Worm (Caenorhabditis elegans) whole organism, late embryonic: ENCODE data around the gene nhr-5.

ENCODE experiments used
- C38D4.7 ChIP-seq: fragments of 200-800 bp; sonication (Bioruptor generic); optimal IDR thresholded peaks from 2 replicates; lab custom pipeline; 2018; ENCODE audit warnings: mild to moderate bottlenecking, missing genetic modification characterization, moderate library complexity, missing compliant biosample characterization
- F13H6.1 ChIP-seq: sonication (generic microtip); optimal IDR thresholded peaks from 2 replicates; lab custom pipeline; 2016; ENCODE audit warnings: missing genetic modification characterization, missing compliant biosample characterization
- K02D7.2 ChIP-seq: sonication (generic microtip); optimal IDR thresholded peaks from 2 replicates; lab custom pipeline; 2017; ENCODE audit warnings: mild to moderate bottlenecking, missing genetic modification characterization, missing compliant biosample characterization
- K09A11.1 ChIP-seq: sonication (generic microtip); optimal IDR thresholded peaks from 2 replicates; lab custom pipeline; 2017; ENCODE audit warnings: antibody characterized with exemption, mild to moderate bottlenecking, missing genetic modification characterization, missing compliant biosample characterization; ENCODE audit not compliant: insufficient read depth
- ama-1 ChIP-seq: fragments of 150-350 bp; optimal IDR thresholded peaks from 2 replicates; lab custom pipeline; 2014
- ceh-19 ChIP-seq: fragments of 200-800 bp; sonication (Bioruptor generic); optimal IDR thresholded peaks from 2 replicates; lab custom pipeline; 2018; ENCODE audit warnings: mild to moderate bottlenecking, missing genetic modification characterization, missing compliant biosample characterization
- ceh-30 ChIP-seq: fragments of 150-350 bp; optimal IDR thresholded peaks from 2 replicates; lab custom pipeline; 2014; ENCODE audit warnings: missing biosample characterization, missing genetic modification characterization
- ceh-34 ChIP-seq: sonication (generic microtip); optimal IDR thresholded peaks from 2 replicates; lab custom pipeline; 2016; ENCODE audit warnings: mild to moderate bottlenecking, missing genetic modification characterization, missing compliant biosample characterization
- ceh-6 ChIP-seq: fragments of 200-800 bp; sonication (Bioruptor generic); optimal IDR thresholded peaks from 2 replicates; lab custom pipeline; 2018; ENCODE audit warnings: mild to moderate bottlenecking, missing genetic modification characterization, missing compliant biosample characterization
- ceh-9 ChIP-seq: sonication (generic microtip); optimal IDR thresholded peaks from 2 replicates; lab custom pipeline; 2016; ENCODE audit warnings: mild to moderate bottlenecking, missing genetic modification characterization, inconsistent platforms, missing compliant biosample characterization
- che-1 ChIP-seq: sonication (generic microtip); optimal IDR thresholded peaks from 2 replicates; lab custom pipeline; 2016; ENCODE audit warnings: mild to moderate bottlenecking, missing genetic modification characterization, missing compliant biosample characterization
- dmd-4 ChIP-seq: sonication (generic microtip); optimal IDR thresholded peaks from 2 replicates; lab custom pipeline; 2016; ENCODE audit warnings: borderline replicate concordance, missing genetic modification characterization, missing compliant biosample characterization
- elt-2 ChIP-seq: sonication (generic microtip); optimal IDR thresholded peaks from 2 replicates; lab custom pipeline; 2016; ENCODE audit warnings: missing genetic modification reagents, missing genetic modification characterization, missing compliant biosample characterization
- elt-4 ChIP-seq: sonication (generic microtip); optimal IDR thresholded peaks from 2 replicates; lab custom pipeline; 2016; ENCODE audit warnings: missing genetic modification characterization, missing compliant biosample characterization
- ets-4 ChIP-seq: sonication (generic microtip); optimal IDR thresholded peaks from 2 replicates; lab custom pipeline; 2016; ENCODE audit warnings: missing genetic modification characterization, missing compliant biosample characterization
- eyg-1 ChIP-seq: sonication (generic microtip); optimal IDR thresholded peaks from 2 replicates; lab custom pipeline; 2016; ENCODE audit warnings: missing genotype, missing genetic modification characterization, missing compliant biosample characterization
- hlh-30 ChIP-seq: sonication (generic microtip); optimal IDR thresholded peaks from 2 replicates; lab custom pipeline; 2017; ENCODE audit warnings: antibody characterized with exemption, missing genetic modification characterization, missing compliant biosample characterization; ENCODE audit not compliant: insufficient read depth
- hlh-6 ChIP-seq: sonication (generic microtip); optimal IDR thresholded peaks from 2 replicates; lab custom pipeline; 2016; ENCODE audit warnings: missing genotype, missing genetic modification characterization, missing compliant biosample characterization
- hlh-8 ChIP-seq: sonication (generic microtip); optimal IDR thresholded peaks from 2 replicates; lab custom pipeline; 2016; ENCODE audit warnings: missing genotype, missing genetic modification characterization, missing compliant biosample characterization
- madf-2 ChIP-seq: sonication (generic microtip); optimal IDR thresholded peaks from 2 replicates; lab custom pipeline; 2017; ENCODE audit warnings: missing genetic modification characterization, missing compliant biosample characterization
- nhr-232 ChIP-seq: sonication (generic microtip); optimal IDR thresholded peaks from 2 replicates; lab custom pipeline; 2016; ENCODE audit warnings: missing genetic modification characterization, missing compliant biosample characterization
- npax-4 ChIP-seq: sonication (generic microtip); optimal IDR thresholded peaks from 2 replicates; lab custom pipeline; 2016; ENCODE audit warnings: missing genetic modification characterization, missing compliant biosample characterization
- odd-2 ChIP-seq: sonication (generic microtip); optimal IDR thresholded peaks from 2 replicates; lab custom pipeline; 2017; ENCODE audit warnings: antibody characterized with exemption, mild to moderate bottlenecking, missing genetic modification characterization, missing compliant biosample characterization
- pax-1 ChIP-seq: fragments of 150-350 bp; optimal IDR thresholded peaks from 2 replicates; lab custom pipeline; 2014; ENCODE audit warnings: missing biosample characterization, missing genetic modification characterization
- pha-4 ChIP-seq: fragments of 150-350 bp; optimal IDR thresholded peaks from 2 replicates; lab custom pipeline; 2018; ENCODE audit warnings: missing biosample characterization, missing genetic modification reagents, missing genetic modification characterization
- pqm-1 ChIP-seq: sonication (generic microtip); optimal IDR thresholded peaks from 2 replicates; lab custom pipeline; 2016; ENCODE audit warnings: missing genetic modification characterization, missing compliant biosample characterization
- pros-1 ChIP-seq: fragments of 150-350 bp; optimal IDR thresholded peaks from 2 replicates; lab custom pipeline; 2014; ENCODE audit warnings: missing biosample characterization, missing genetic modification reagents, missing genetic modification characterization
- rnt-1 ChIP-seq: sonication (generic microtip); optimal IDR thresholded peaks from 2 replicates; lab custom pipeline; 2016; ENCODE audit warnings: missing genetic modification characterization, missing compliant biosample characterization
- sdc-2 ChIP-seq: sonication (generic microtip); optimal IDR thresholded peaks from 2 replicates; lab custom pipeline; 2016; ENCODE audit warnings: missing genotype, missing genetic modification characterization, missing compliant biosample characterization
- tbx-7 ChIP-seq: sonication (generic microtip); optimal IDR thresholded peaks from 2 replicates; lab custom pipeline; 2016; ENCODE audit warnings: missing genotype, missing genetic modification characterization, missing compliant biosample characterization
- unc-42 ChIP-seq: sonication (generic microtip); optimal IDR thresholded peaks from 2 replicates; lab custom pipeline; 2016; ENCODE audit warnings: missing genotype, missing genetic modification characterization, missing compliant biosample characterization
- unc-86 ChIP-seq: sonication (generic microtip); optimal IDR thresholded peaks from 2 replicates; lab custom pipeline; 2016; ENCODE audit warnings: missing genetic modification characterization, missing compliant biosample characterization

Gene nhr-5

ce11 chrIV:15391549-15391948, 8.5 kb upstream of the nhr-5 start:
- TF ChIP-seq ama-1 (lab: Kevin White, UChicago), result no peak
- TF ChIP-seq che-1 (tag; lab: Kevin White, UChicago), result no peak
- TF ChIP-seq F13H6.1 (tag; lab: Kevin White, UChicago), result no peak
- no peak for TF ChIP-seq sdc-2 (tag; lab: Kevin White, UChicago)
- TF ChIP-seq madf-2 (tag; lab: Kevin White, UChicago), result no peak
- TF ChIP-seq odd-2 (tag; lab: Kevin White, UChicago), result no peak
- no peak for TF ChIP-seq ets-4 (tag; lab: Kevin White, UChicago)
- no peak for TF ChIP-seq pha-4 (tag; lab: Kevin White, UChicago)

ce11 chrIV:15393186-15393585, 6.9 kb upstream of the nhr-5 start:
- peak; percentile 76 for TF ChIP-seq elt-2 (tag; lab: Kevin White, UChicago)
- no peak for TF ChIP-seq unc-42 (tag; lab: Kevin White, UChicago)

ce11 chrIV:15394544-15395125, 5.4 kb upstream of the nhr-5 start:
- TF ChIP-seq pax-1 (no peak), unc-86 (tag; lab: Kevin White, UChicago) (no peak), rnt-1 (tag; lab: Kevin White, UChicago) (no peak), ceh-19 (GFP tag; lab: Kevin White, UChicago) (no peak), pqm-1 (tag; lab: Kevin White, UChicago) (no peak), hlh-6 (tag; lab: Kevin White, UChicago) (no peak), tbx-7 (tag; lab: Kevin White, UChicago) (no peak), K09A11.1 (tag; lab: Kevin White, UChicago) (no peak), nhr-232 (tag; lab: Kevin White, UChicago) (no peak), elt-4 (tag; lab: Kevin White, UChicago) (no peak), ceh-34 (tag; lab: Kevin White, UChicago) (no peak), pros-1 (no peak), ets-4 (tag; lab: Kevin White, UChicago) (no peak), C38D4.7 (GFP tag; lab: Kevin White, UChicago) (no peak), che-1 (tag; lab: Kevin White, UChicago) (no peak)

- TF ChIP-seq F13H6.1 (tag; lab: Kevin White, UChicago), result no peak
- TF ChIP-seq odd-2 (tag; lab: Kevin White, UChicago), result no peak
- no peak for TF ChIP-seq K02D7.2 (tag; lab: Kevin White, UChicago)
- TF ChIP-seq ceh-9 (tag; lab: Kevin White, UChicago), result no peak
- peak; percentile 79 for TF ChIP-seq elt-2 (tag; lab: Kevin White, UChicago)
- TF ChIP-seq eyg-1, result no peak
- TF ChIP-seq pax-1, result no peak
- TF ChIP-seq ceh-6 (GFP tag; lab: Kevin White, UChicago), result no peak
- TF ChIP-seq hlh-8 (tag; lab: Kevin White, UChicago), result no peak
Observed at ce11 chrIV:15395260-15395844, 4.7 kb upstream of the nhr-5 start.

ce11 chrIV:15398643-15399042, 1.4 kb upstream of the nhr-5 start:
- TF ChIP-seq hlh-30 (peak; percentile 20), ama-1 (lab: Kevin White, UChicago) (no peak)

ce11 chrIV:15402565-15402964, 2.5 kb downstream of the nhr-5 start:
- TF ChIP-seq npax-4 (no peak), K02D7.2 (tag; lab: Kevin White, UChicago) (no peak), ceh-30 (no peak), dmd-4 (tag; lab: Kevin White, UChicago) (no peak)
